Worm (Caenorhabditis elegans): Measurements from ENCODE around the gene oac-52.

oac-52 gene

DNA sequence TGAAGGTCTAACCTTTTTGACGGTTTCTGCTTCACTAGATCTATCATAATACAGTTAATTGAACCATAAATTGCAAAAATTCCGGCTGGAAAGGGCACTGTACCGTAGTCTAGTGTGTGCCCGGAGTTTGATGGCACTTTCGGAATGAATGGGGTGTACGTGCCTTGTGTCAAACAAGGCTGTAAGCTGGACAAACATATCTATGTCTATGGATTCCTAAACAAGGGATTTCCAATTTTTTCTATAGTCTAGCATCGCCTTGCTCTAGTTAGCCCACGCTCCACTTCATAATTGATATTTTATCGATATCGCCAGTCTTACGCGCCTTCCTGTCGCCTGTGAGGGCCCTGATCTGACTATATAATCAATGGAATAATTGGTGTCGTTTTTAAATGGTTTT lies at the start of gene oac-52:
TSS of gene oac-52 (minus strand) at position 101 of the 400 bp plus-strand sequence.
- no peak for TF ChIP-seq alr-1 (tag; optimal IDR thresholded peaks at IDR 0.05)
- no peak for TF ChIP-seq nhr-21 (tag; optimal IDR thresholded peaks at IDR 0.05)
- TF ChIP-seq C34F6.9 (tag; optimal IDR thresholded peaks at IDR 0.05): no peak
- no peak for TF ChIP-seq Y55F3AM.14 (GFP tag; optimal IDR thresholded peaks at IDR 0.05)
- no peak for TF ChIP-seq zag-1 (tag; optimal IDR thresholded peaks at IDR 0.05)
- TF ChIP-seq elt-1 (tag; optimal IDR thresholded peaks at IDR 0.05): no peak
- TF ChIP-seq blmp-1 (tag; optimal IDR thresholded peaks at IDR 0.05; ENCODE audit: insufficient read depth): no peak
- TF ChIP-seq mab-5 (tag; optimal IDR thresholded peaks at IDR 0.05): no peak
- no peak for TF ChIP-seq sem-4 (tag; optimal IDR thresholded peaks at IDR 0.05)
- no peak for TF ChIP-seq nhr-237 (tag; optimal IDR thresholded peaks at IDR 0.05)
- TF ChIP-seq nhr-11 (tag; optimal IDR thresholded peaks at IDR 0.05): no peak
- TF ChIP-seq peb-1 (tag; optimal IDR thresholded peaks at IDR 0.05): no peak
- TF ChIP-seq lsy-2 (tag; optimal IDR thresholded peaks at IDR 0.05): no peak
- no peak for TF ChIP-seq lin-39 (tag; optimal IDR thresholded peaks at IDR 0.05)
- no peak for TF ChIP-seq ztf-11 (tag; optimal IDR thresholded peaks at IDR 0.05)
- no peak for TF ChIP-seq nhr-6 (tag; optimal IDR thresholded peaks at IDR 0.05)
- no peak for TF ChIP-seq nhr-12 (tag; optimal IDR thresholded peaks at IDR 0.05)

DNA sequence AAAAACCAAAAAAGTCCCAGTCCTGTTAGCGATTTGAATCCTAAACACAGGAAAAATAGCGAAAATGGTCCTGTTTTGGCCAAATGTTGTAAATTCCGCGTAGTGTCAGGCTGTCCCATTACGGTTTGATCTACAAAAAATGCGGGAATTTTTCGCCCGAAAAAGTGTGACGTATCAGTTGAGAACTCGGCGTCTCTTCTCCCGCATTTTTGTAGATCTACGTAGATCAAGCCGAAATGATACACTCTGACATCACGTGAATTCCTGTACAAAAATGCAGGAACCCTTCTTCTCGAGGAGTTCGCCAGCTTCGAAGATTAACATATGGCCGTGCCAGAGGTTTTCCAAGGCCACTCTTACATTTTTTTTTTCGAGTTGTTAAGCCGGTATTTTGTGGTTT lies 49.1 kb upstream of the oac-52 start:
- TF ChIP-seq aly-2 (tag; optimal IDR thresholded peaks at IDR 0.05): no peak
- TF ChIP-seq lsy-2 (tag; optimal IDR thresholded peaks at IDR 0.05): no peak
- no peak for TF ChIP-seq lin-39 (tag; optimal IDR thresholded peaks at IDR 0.05)
- no peak for TF ChIP-seq nhr-23 (tag; optimal IDR thresholded peaks at IDR 0.05)
- TF ChIP-seq crh-2 (tag; optimal IDR thresholded peaks at IDR 0.05): no peak
- no peak for TF ChIP-seq elt-1 (tag; optimal IDR thresholded peaks at IDR 0.05)
- no peak for TF ChIP-seq unc-55 (GFP tag; optimal IDR thresholded peaks at IDR 0.05)
- no peak for TF ChIP-seq ztf-4 (tag; optimal IDR thresholded peaks at IDR 0.05)
- no peak for TF ChIP-seq ama-1 (optimal IDR thresholded peaks at IDR 0.05)
- TF ChIP-seq R02D3.7 (tag; optimal IDR thresholded peaks at IDR 0.05): no peak

DNA sequence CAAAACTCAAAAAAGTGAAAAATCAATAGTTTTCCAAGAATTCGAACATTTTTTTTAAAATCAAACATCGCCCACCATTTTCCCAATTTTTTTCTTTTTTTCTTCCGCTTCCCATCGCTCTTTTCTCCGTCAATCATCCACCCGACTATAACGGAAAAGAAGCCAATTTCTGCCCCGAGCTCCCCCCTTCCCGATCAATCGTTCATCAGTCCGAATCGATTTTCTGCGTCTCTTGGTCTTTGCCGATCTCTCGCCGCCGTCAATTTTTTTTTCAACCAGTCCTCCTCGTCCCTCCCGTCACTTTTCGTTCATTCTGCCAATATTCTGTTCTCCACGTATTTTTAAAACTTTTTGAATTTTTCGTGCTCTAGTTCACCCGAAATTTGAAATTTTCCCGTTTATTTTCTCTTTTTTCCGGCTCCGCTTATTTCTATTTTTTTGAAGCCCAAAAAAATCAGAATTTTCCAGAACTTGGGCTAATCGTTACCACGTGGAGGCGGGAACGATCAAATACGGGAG lies 47.6 kb upstream of the oac-52 start, which contains the start of gene ell-1:
TSS of gene ell-1 (plus strand) at position 469 of the 519 bp plus-strand sequence.
- TF ChIP-seq snpc-4 (tag; optimal IDR thresholded peaks at IDR 0.05) (no peak), unc-39 (tag; optimal IDR thresholded peaks at IDR 0.05) (no peak), nhr-10 (tag; optimal IDR thresholded peaks at IDR 0.05) (no peak), mab-5 (tag; optimal IDR thresholded peaks at IDR 0.05) (no peak), aly-2 (tag; optimal IDR thresholded peaks at IDR 0.05) (no peak)

DNA sequence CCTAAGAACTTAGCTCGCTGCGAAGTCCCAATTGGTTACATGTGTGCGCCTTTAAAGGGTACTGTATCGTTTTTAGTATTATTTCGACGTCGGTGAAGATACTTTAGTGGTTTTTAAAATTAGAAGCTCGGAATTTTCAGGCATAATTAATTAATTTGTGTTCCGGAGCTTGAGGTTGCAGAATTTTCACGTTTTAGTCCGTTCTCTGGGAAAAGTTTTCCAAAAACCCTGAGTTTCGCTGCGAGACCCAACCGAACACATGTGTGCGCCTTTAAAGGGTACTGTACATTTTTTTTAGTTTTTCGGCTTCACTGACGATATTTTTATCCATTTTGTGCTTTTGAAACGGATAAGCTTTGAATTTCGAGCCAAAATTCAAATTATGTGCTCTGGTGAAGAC lies 47.1 kb upstream of the oac-52 start:
- TF ChIP-seq aly-2 (tag; optimal IDR thresholded peaks at IDR 0.05) (no peak), unc-62 (GFP tag; optimal IDR thresholded peaks at IDR 0.05) (no peak), nhr-21 (tag; optimal IDR thresholded peaks at IDR 0.05) (no peak), nhr-77 (tag; optimal IDR thresholded peaks at IDR 0.05) (no peak), sma-9 (GFP tag; optimal IDR thresholded peaks at IDR 0.05) (no peak), sma-9 (tag; optimal IDR thresholded peaks at IDR 0.05) (no peak), elt-1 (tag; optimal IDR thresholded peaks at IDR 0.05) (no peak), ceh-16 (tag; optimal IDR thresholded peaks at IDR 0.05) (no peak), ZK546.5 (tag; optimal IDR thresholded peaks at IDR 0.05) (no peak), nhr-237 (tag; optimal IDR thresholded peaks at IDR 0.05) (no peak)

DNA sequence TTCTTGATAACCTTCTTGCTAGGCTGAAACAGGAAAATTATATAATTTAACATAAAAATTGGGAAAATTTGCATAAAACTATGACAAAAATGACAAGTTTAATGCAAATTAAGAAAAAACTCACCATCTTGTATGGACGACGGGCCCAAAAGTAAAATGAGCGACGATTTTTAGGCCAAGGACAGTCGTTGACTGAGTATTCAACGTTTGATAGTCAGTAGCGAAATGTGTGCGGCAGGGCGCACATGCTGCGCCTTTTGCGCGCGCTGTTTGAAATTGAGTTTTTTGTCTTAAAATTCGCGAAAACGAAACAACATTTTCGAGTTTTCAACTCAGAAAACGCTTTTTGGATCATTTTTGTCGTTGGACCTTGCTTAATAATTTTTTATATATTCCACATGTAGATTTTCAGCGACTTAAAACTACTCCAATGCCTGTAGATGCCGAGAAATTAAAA lies 44.1 kb upstream of the oac-52 start, which contains the start of the genes rpl-7A and set-21:
TSS of gene rpl-7A (minus strand) at position 153 of the 457 bp plus-strand sequence.
TSS of gene set-21 (plus strand) at position 407 of the 457 bp plus-strand sequence.
- peak; percentile 98 for TF ChIP-seq sma-3 (GFP tag; optimal IDR thresholded peaks at IDR 0.05)
- peak in 1 of 2 experiments; percentile 52 for TF ChIP-seq mdl-1 (tag; optimal IDR thresholded peaks at IDR 0.05)
- TF ChIP-seq snpc-4 (tag; optimal IDR thresholded peaks at IDR 0.05): peak; percentile 63
- peak; percentile 78 for TF ChIP-seq nhr-6 (tag; optimal IDR thresholded peaks at IDR 0.05)
- peak; percentile 78 for TF ChIP-seq nhr-237 (tag; optimal IDR thresholded peaks at IDR 0.05)
- no peak for TF ChIP-seq alr-1 (tag; optimal IDR thresholded peaks at IDR 0.05)
- no peak for TF ChIP-seq unc-62 (GFP tag; optimal IDR thresholded peaks at IDR 0.05)
- TF ChIP-seq F13H6.1 (tag; optimal IDR thresholded peaks at IDR 0.05): peak; percentile 95
- TF ChIP-seq crh-2 (tag; optimal IDR thresholded peaks at IDR 0.05): peak; percentile 90
- peak; percentile 84 for TF ChIP-seq ztf-4 (tag; optimal IDR thresholded peaks at IDR 0.05)
- TF ChIP-seq aly-2 (tag; optimal IDR thresholded peaks at IDR 0.05): no peak
- peak; percentile 58 for TF ChIP-seq R02D3.7 (tag; optimal IDR thresholded peaks at IDR 0.05)
- peak; percentile 87 for TF ChIP-seq ZK546.5 (tag; optimal IDR thresholded peaks at IDR 0.05)
- peak; percentile 89 for TF ChIP-seq mab-5 (tag; optimal IDR thresholded peaks at IDR 0.05)
- TF ChIP-seq nhr-129 (tag; optimal IDR thresholded peaks at IDR 0.05): peak; percentile 89
- TF ChIP-seq lsy-2 (tag; optimal IDR thresholded peaks at IDR 0.05): peak; percentile 91 to 97
- TF ChIP-seq unc-55 (GFP tag; optimal IDR thresholded peaks at IDR 0.05): peak; percentile 88
- peak; percentile 94 for TF ChIP-seq Y55F3AM.14 (GFP tag; optimal IDR thresholded peaks at IDR 0.05)
- TF ChIP-seq sma-9 (GFP tag; optimal IDR thresholded peaks at IDR 0.05): peak; percentile 96
- TF ChIP-seq sma-9 (tag; optimal IDR thresholded peaks at IDR 0.05): no peak
- peak; percentile 19 for TF ChIP-seq ceh-16 (tag; optimal IDR thresholded peaks at IDR 0.05)
- TF ChIP-seq lin-13 (GFP tag; optimal IDR thresholded peaks at IDR 0.05): peak; percentile 92
- peak; percentile 57 for TF ChIP-seq blmp-1 (tag; optimal IDR thresholded peaks at IDR 0.05; ENCODE audit: insufficient read depth)
- no peak for TF ChIP-seq ztf-1 (GFP tag; conservative IDR thresholded peaks at IDR 0.05)
- TF ChIP-seq zag-1 (tag; optimal IDR thresholded peaks at IDR 0.05): peak; percentile 78
- peak; percentile 90 for TF ChIP-seq sem-4 (tag; optimal IDR thresholded peaks at IDR 0.05)
- TF ChIP-seq nhr-25 (tag; optimal IDR thresholded peaks at IDR 0.05): peak; percentile 95
- TF ChIP-seq gmeb-1 (tag; optimal IDR thresholded peaks at IDR 0.05): peak; percentile 94
- TF ChIP-seq skn-1 (tag; optimal IDR thresholded peaks at IDR 0.05): peak; percentile 60
- peak; percentile 93 for TF ChIP-seq nhr-21 (tag; optimal IDR thresholded peaks at IDR 0.05)
